Fruit fly (Drosophila melanogaster): ENCODE data around the gene Gale.

DNA sequence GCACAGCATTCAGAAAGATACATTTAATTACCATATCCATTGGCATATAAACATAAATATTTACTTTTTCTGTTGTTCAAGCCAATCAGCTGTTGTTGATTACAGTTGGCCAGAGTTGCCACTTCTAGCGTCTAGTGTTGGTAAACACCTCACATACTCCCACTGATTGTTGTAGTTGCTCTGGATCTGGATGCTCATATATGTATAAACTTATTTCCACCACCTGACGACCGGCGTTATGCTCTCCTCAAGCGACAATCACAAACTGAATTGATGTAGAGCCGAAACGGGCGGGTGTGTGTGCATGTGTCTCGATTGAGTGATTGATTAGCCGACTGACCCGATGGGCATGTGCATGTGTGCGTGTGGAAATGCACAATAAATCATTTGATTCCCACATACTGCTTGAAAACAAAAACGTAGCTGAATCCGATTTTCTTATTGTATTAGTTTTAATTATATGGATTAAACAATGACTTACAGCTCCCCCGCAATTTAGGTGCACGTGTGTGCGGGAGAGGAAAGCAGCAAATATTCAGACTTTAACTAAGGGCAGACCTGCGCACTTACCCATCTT, 33.5 kb downstream of the Gale start:
- no peak for TF ChIP-seq Myc (optimal IDR thresholded peaks at IDR 0.05)
- TF ChIP-seq psq (optimal IDR thresholded peaks at IDR 0.05) = no peak

All from Kc167 (cell line).